Worm (Caenorhabditis elegans) whole organism, early embryonic: ENCODE data around the gene clec-219.

Source experiments
- F13C5.2 ChIP-seq: sonication (generic microtip); optimal IDR thresholded peaks from 2 replicates; lab custom pipeline; 2017; ENCODE audit warnings: mild to moderate bottlenecking, missing genetic modification characterization, inconsistent platforms, missing compliant biosample characterization
- ama-1 ChIP-seq: fragments of 150-350 bp; optimal IDR thresholded peaks from 2 replicates; lab custom pipeline; 2014
- ceh-13 ChIP-seq: fragments of 200-800 bp; sonication (Bioruptor generic); optimal IDR thresholded peaks from 2 replicates; lab custom pipeline; 2018; ENCODE audit warnings: mild to moderate bottlenecking, missing genetic modification characterization, missing compliant biosample characterization
- ets-7 ChIP-seq: sonication (generic microtip); optimal IDR thresholded peaks from 2 replicates; lab custom pipeline; 2016; ENCODE audit warnings: missing genotype, missing genetic modification characterization, missing compliant biosample characterization
- hmbx-1 ChIP-seq: sonication (generic microtip); optimal IDR thresholded peaks from 2 replicates; lab custom pipeline; 2016; ENCODE audit warnings: mild to moderate bottlenecking, missing genetic modification characterization, missing compliant biosample characterization
- hnd-1 ChIP-seq: sonication (generic microtip); optimal IDR thresholded peaks from 2 replicates; lab custom pipeline; 2016; ENCODE audit warnings: missing genetic modification characterization, missing compliant biosample characterization
- sea-1 ChIP-seq: fragments of 200-800 bp; sonication (Bioruptor generic); conservative IDR thresholded peaks from 2 replicates; pipeline ENCODE4 v1.3.6; 2022; ENCODE audit warnings: missing genetic modification characterization, missing compliant biosample characterization
- tbx-11 ChIP-seq: fragments of 200-800 bp; sonication (Bioruptor generic); IDR thresholded peaks from 2 replicates; pipeline ENCODE4 v1.3.6; 2022; ENCODE audit warnings: missing genetic modification characterization, missing compliant biosample characterization
- tbx-37 ChIP-seq: fragments of 200-800 bp; sonication (Bioruptor generic); conservative IDR thresholded peaks from 2 replicates; pipeline ENCODE4 v1.3.6; 2022; ENCODE audit warnings: missing genetic modification reagents, missing genetic modification characterization, missing compliant biosample characterization
- tra-4 ChIP-seq: sonication (generic microtip); optimal IDR thresholded peaks from 2 replicates; lab custom pipeline; 2017; ENCODE audit warnings: missing genetic modification characterization, missing compliant biosample characterization

DNA sequence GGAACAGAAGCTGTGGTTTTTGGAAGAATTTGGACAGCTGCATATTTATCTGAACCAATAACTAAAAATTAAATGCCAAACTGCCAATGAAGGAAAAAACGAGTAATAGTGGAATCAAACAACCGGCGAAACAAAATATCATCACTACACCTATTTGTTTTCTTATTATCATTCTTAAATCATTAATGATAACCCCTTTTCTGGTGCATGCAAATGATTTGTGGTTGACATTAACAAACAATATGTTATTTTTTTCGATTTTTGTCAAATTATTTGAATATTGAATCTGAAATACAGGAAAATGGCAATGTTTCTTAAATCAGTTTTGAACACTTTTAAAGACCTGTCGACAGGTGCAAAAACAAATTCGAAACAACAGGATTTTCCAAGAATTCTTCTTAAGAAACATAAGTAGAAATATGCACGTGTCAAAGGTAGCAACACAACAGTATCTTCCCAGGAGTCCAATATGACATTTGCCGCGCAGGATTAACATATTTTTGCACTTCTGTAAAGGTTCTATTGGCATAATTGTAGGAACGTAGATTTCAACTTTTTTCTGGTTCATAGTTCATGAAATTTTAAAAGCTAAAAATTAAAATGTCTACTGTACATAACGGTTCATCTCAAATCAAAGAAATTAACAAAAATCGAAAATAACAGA, 18.9 kb upstream of the clec-219 start, which contains the start of gene W02D7.5:
- TF ChIP-seq tbx-37 (GFP tag; lab: Robert Waterston, UW) (no peak), tbx-11 (GFP tag; lab: Robert Waterston, UW) (no peak), sea-1 (no peak), hmbx-1 (no peak), ama-1 (no peak), F13C5.2 (tag; lab: Kevin White, UChicago) (no peak), ets-7 (tag; lab: Kevin White, UChicago) (no peak), ceh-13 (GFP tag; lab: Kevin White, UChicago) (no peak), hnd-1 (tag; lab: Kevin White, UChicago) (no peak), tra-4 (tag; lab: Kevin White, UChicago) (no peak)
